Worm (Caenorhabditis elegans): ENCODE measurements around the gene vit-4.

The vit-4 gene

ce11 chrX:3563903-3564302, at the start of gene vit-4:
Gene vit-4, minus strand, starts transcription at chrX:3563965.
- TF ChIP-seq ztf-16 (tag; optimal IDR thresholded peaks at IDR 0.05) (no peak), K02D7.2 (tag; optimal IDR thresholded peaks at IDR 0.05) (no peak), dve-1 (tag; optimal IDR thresholded peaks at IDR 0.05) (no peak), ceh-31 (tag; optimal IDR thresholded peaks at IDR 0.05) (no peak), unc-3 (GFP tag; conservative IDR thresholded peaks at IDR 0.05) (no peak), unc-3 (tag; optimal IDR thresholded peaks at IDR 0.05) (no peak), lin-11 (tag; optimal IDR thresholded peaks at IDR 0.05) (no peak), ttx-3 (tag; optimal IDR thresholded peaks at IDR 0.05) (no peak)

ce11 chrX:3611740-3612139, 48.0 kb upstream of the vit-4 start:
- TF ChIP-seq ceh-18 (tag; optimal IDR thresholded peaks at IDR 0.05) (no peak), syd-9 (tag; optimal IDR thresholded peaks at IDR 0.05) (no peak), fkh-10 (GFP tag; optimal IDR thresholded peaks at IDR 0.05) (no peak), ahr-1 (tag; optimal IDR thresholded peaks at IDR 0.05) (no peak), hlh-13 (GFP tag; optimal IDR thresholded peaks at IDR 0.05) (no peak), tbx-2 (tag; optimal IDR thresholded peaks at IDR 0.05) (no peak), sox-4 (tag; optimal IDR thresholded peaks at IDR 0.05) (no peak), pha-2 (tag; optimal IDR thresholded peaks at IDR 0.05) (no peak), K02D7.2 (tag; optimal IDR thresholded peaks at IDR 0.05) (no peak), gmeb-2 (tag; optimal IDR thresholded peaks at IDR 0.05) (no peak), hlh-30 (tag; optimal IDR thresholded peaks at IDR 0.05; ENCODE audit: insufficient read depth) (no peak), ceh-6 (GFP tag; optimal IDR thresholded peaks at IDR 0.05) (no peak), F13H6.1 (tag; optimal IDR thresholded peaks at IDR 0.05) (no peak), ceh-9 (tag; optimal IDR thresholded peaks at IDR 0.05) (no peak), dmd-4 (tag; optimal IDR thresholded peaks at IDR 0.05; ENCODE audit: borderline replicate concordance) (no peak), ceh-31 (tag; optimal IDR thresholded peaks at IDR 0.05) (no peak), hlh-15 (tag; optimal IDR thresholded peaks at IDR 0.05) (no peak)

ce11 chrX:3611042-3611623, 47.4 kb upstream of the vit-4 start, which contains the start of gene C18B2.5:
Gene C18B2.5, minus strand, starts transcription at chrX:3611092.
- no peak for TF ChIP-seq F13H6.1 (tag; optimal IDR thresholded peaks at IDR 0.05)
- no peak for TF ChIP-seq tbx-2 (tag; optimal IDR thresholded peaks at IDR 0.05)
- no peak for TF ChIP-seq ceh-48 (tag; optimal IDR thresholded peaks at IDR 0.05)
- no peak for TF ChIP-seq ceh-45 (GFP tag; IDR thresholded peaks at IDR 0.05)
- no peak for TF ChIP-seq nfya-1 (tag; optimal IDR thresholded peaks at IDR 0.05)
- no peak for TF ChIP-seq ceh-6 (GFP tag; optimal IDR thresholded peaks at IDR 0.05)
- TF ChIP-seq hlh-15 (tag; optimal IDR thresholded peaks at IDR 0.05): no peak
- no peak for TF ChIP-seq hlh-13 (GFP tag; optimal IDR thresholded peaks at IDR 0.05)
- no peak for TF ChIP-seq unc-3 (GFP tag; conservative IDR thresholded peaks at IDR 0.05)
- no peak for TF ChIP-seq unc-3 (tag; optimal IDR thresholded peaks at IDR 0.05)
- TF ChIP-seq C08G9.2 (tag; optimal IDR thresholded peaks at IDR 0.05): no peak
- TF ChIP-seq ets-4 (tag; optimal IDR thresholded peaks at IDR 0.05): no peak
- TF ChIP-seq unc-86 (tag; optimal IDR thresholded peaks at IDR 0.05): no peak

ce11 chrX:3610442-3610841, 46.7 kb upstream of the vit-4 start:
- TF ChIP-seq pat-9 (tag; optimal IDR thresholded peaks at IDR 0.05) (no peak), pha-2 (tag; optimal IDR thresholded peaks at IDR 0.05) (no peak), dve-1 (tag; optimal IDR thresholded peaks at IDR 0.05) (no peak)

- no peak for TF ChIP-seq ceh-22 (tag; optimal IDR thresholded peaks at IDR 0.05)
- no peak for TF ChIP-seq mec-3 (tag; optimal IDR thresholded peaks at IDR 0.05; ENCODE audit: borderline replicate concordance)
- TF ChIP-seq ceh-30 (tag; optimal IDR thresholded peaks at IDR 0.05): no peak
- peak; percentile 51 for TF ChIP-seq ceh-14 (tag; optimal IDR thresholded peaks at IDR 0.05)
- peak; percentile 64 for TF ChIP-seq tbx-2 (tag; optimal IDR thresholded peaks at IDR 0.05)
- no peak for TF ChIP-seq ceh-24 (tag; optimal IDR thresholded peaks at IDR 0.05)
- no peak for TF ChIP-seq ceh-45 (GFP tag; IDR thresholded peaks at IDR 0.05)
- TF ChIP-seq npax-4 (tag; optimal IDR thresholded peaks at IDR 0.05): no peak
- no peak for TF ChIP-seq odd-2 (tag; optimal IDR thresholded peaks at IDR 0.05)
- TF ChIP-seq ceh-34 (tag; optimal IDR thresholded peaks at IDR 0.05): peak; percentile 42
- no peak for TF ChIP-seq ttx-3 (tag; optimal IDR thresholded peaks at IDR 0.05)
- TF ChIP-seq K09A11.1 (tag; optimal IDR thresholded peaks at IDR 0.05; ENCODE audit: insufficient read depth): no peak
- no peak for TF ChIP-seq pha-4 (tag; optimal IDR thresholded peaks at IDR 0.05)
- TF ChIP-seq ets-4 (tag; optimal IDR thresholded peaks at IDR 0.05): no peak
- TF ChIP-seq ceh-31 (tag; optimal IDR thresholded peaks at IDR 0.05): peak; percentile 74
- peak; percentile 54 for TF ChIP-seq sdc-2 (tag; optimal IDR thresholded peaks at IDR 0.05)
- peak; percentile 34 for TF ChIP-seq elt-2 (tag; optimal IDR thresholded peaks at IDR 0.05)
- TF ChIP-seq ceh-6 (GFP tag; optimal IDR thresholded peaks at IDR 0.05): no peak
- TF ChIP-seq pat-9 (tag; optimal IDR thresholded peaks at IDR 0.05): no peak
- no peak for TF ChIP-seq fax-1 (tag; optimal IDR thresholded peaks at IDR 0.05)
- TF ChIP-seq nfya-1 (tag; optimal IDR thresholded peaks at IDR 0.05): peak; percentile 72
These were observed 42.0 kb upstream of the vit-4 start, which contains the start of gene C18B2.4 for ce11 chrX:3605727-3606126. Gene C18B2.4, minus strand, starts transcription at chrX:3605741.

All from whole organism, late embryonic.